Worm (Caenorhabditis elegans) whole organism, L1 larva: ENCODE data around the gene C24G6.8.

Experiments used
- C04F5.9 ChIP-seq: sonication (generic microtip); optimal IDR thresholded peaks from 2 replicates; lab custom pipeline; 2016; ENCODE audit warnings: missing genetic modification characterization, missing compliant biosample characterization
- C16A3.4 ChIP-seq: fragments of 150-350 bp; optimal IDR thresholded peaks from 2 replicates; lab custom pipeline; 2014; ENCODE audit warnings: missing biosample characterization, missing genetic modification characterization
- F16B12.6 ChIP-seq: fragments of 150-350 bp; optimal IDR thresholded peaks from 2 replicates; lab custom pipeline; 2014; ENCODE audit warnings: missing biosample characterization, missing genetic modification characterization
- Y116A8C.19 ChIP-seq: sonication (generic microtip); optimal IDR thresholded peaks from 2 replicates; lab custom pipeline; 2016; ENCODE audit warnings: missing compliant biosample characterization, missing genetic modification characterization, borderline replicate concordance
- alr-1 ChIP-seq: fragments of 200-800 bp; sonication (Bioruptor generic); optimal IDR thresholded peaks from 2 replicates; lab custom pipeline; 2018; ENCODE audit warnings: borderline replicate concordance, mild to moderate bottlenecking, missing genetic modification characterization, missing compliant biosample characterization
- aly-2 ChIP-seq: fragments of 150-350 bp; optimal IDR thresholded peaks from 2 replicates; lab custom pipeline; 2014; ENCODE audit warnings: missing biosample characterization, missing genetic modification characterization
- ceh-82 ChIP-seq, 3 experiments: fragments of 150-350 bp in 1 of 3; sonication (generic microtip) in 2 of 3; optimal IDR thresholded peaks; 2 replicates each; lab custom pipeline; 2014 to 2017; ENCODE audit warnings: missing biosample characterization in 3 of 3, missing genetic modification characterization in 3 of 3
- ceh-90 ChIP-seq: sonication (generic microtip); optimal IDR thresholded peaks from 2 replicates; lab custom pipeline; 2016; ENCODE audit warnings: missing genetic modification characterization, missing compliant biosample characterization
- egl-13 ChIP-seq: sonication (generic microtip); optimal IDR thresholded peaks from 2 replicates; lab custom pipeline; 2016; ENCODE audit warnings: missing genotype, missing genetic modification reagents, missing genetic modification characterization, missing compliant biosample characterization
- elt-2 ChIP-seq: sonication (generic microtip); optimal IDR thresholded peaks from 2 replicates; lab custom pipeline; 2016; ENCODE audit warnings: missing genetic modification characterization, mild to moderate bottlenecking, inconsistent platforms, missing compliant biosample characterization, missing genetic modification reagents
- fkh-10 ChIP-seq: sonication (generic microtip); optimal IDR thresholded peaks from 2 replicates; lab custom pipeline; 2017; ENCODE audit warnings: missing biosample characterization, missing genetic modification reagents, missing genetic modification characterization
- fkh-8 ChIP-seq: sonication (generic microtip); optimal IDR thresholded peaks from 2 replicates; lab custom pipeline; 2016; ENCODE audit warnings: mild to moderate bottlenecking, missing genetic modification characterization, missing compliant biosample characterization
- grh-1 ChIP-seq: fragments of 200-800 bp; sonication (Bioruptor generic); IDR thresholded peaks from 2 replicates; pipeline ENCODE4 v1.3.6; 2022; ENCODE audit warnings: missing genetic modification reagents, missing genetic modification characterization, missing compliant biosample characterization
- hpl-2 ChIP-seq: fragments of 150-350 bp; optimal IDR thresholded peaks from 2 replicates; lab custom pipeline; 2014; ENCODE audit warnings: missing biosample characterization, missing genetic modification reagents, missing genetic modification characterization
- isw-1 ChIP-seq: fragments of 200-800 bp; sonication (Bioruptor generic); IDR thresholded peaks from 2 replicates; pipeline ENCODE4 v1.3.6; 2022; ENCODE audit warnings: missing genetic modification characterization, missing compliant biosample characterization
- lin-14 ChIP-seq: fragments of 200-800 bp; sonication (Bioruptor generic); optimal IDR thresholded peaks from 2 replicates; lab custom pipeline; 2018; ENCODE audit warnings: mild to moderate bottlenecking, missing genetic modification characterization, moderate library complexity, missing compliant biosample characterization
- lin-15B ChIP-seq: fragments of 150-350 bp; sonication (generic microtip); optimal IDR thresholded peaks from 3 replicates; lab custom pipeline; 2014; ENCODE audit warnings: missing biosample characterization, missing genetic modification characterization
- lin-35 ChIP-seq, 2 experiments: fragments of 150-350 bp; optimal IDR thresholded peaks; 2 replicates each; lab custom pipeline; 2014; ENCODE audit warnings: missing biosample characterization in 2 of 2, missing genetic modification characterization in 2 of 2, missing genetic modification reagents in 2 of 2
- lir-3 ChIP-seq: sonication (generic microtip); optimal IDR thresholded peaks from 2 replicates; lab custom pipeline; 2016; ENCODE audit warnings: mild to moderate bottlenecking, missing genetic modification characterization, moderate library complexity, missing compliant biosample characterization; ENCODE audit not compliant: poor library complexity
- mdl-1 ChIP-seq, 2 experiments: fragments of 150-350 bp; optimal IDR thresholded peaks; 2 replicates each; lab custom pipeline; 2014 to 2017; ENCODE audit warnings: missing biosample characterization in 2 of 2, missing genetic modification characterization in 2 of 2, inconsistent platforms in 1 of 2
- nhr-12 ChIP-seq: sonication (generic microtip); optimal IDR thresholded peaks from 2 replicates; lab custom pipeline; 2017; ENCODE audit warnings: missing biosample characterization, missing genetic modification characterization
- nhr-19 ChIP-seq: fragments of 200-800 bp; sonication (Bioruptor generic); conservative IDR thresholded peaks from 2 replicates; pipeline ENCODE4 v1.3.6; 2022; ENCODE audit warnings: missing genetic modification characterization, missing compliant biosample characterization
- nhr-237 ChIP-seq: fragments of 150-350 bp; optimal IDR thresholded peaks from 2 replicates; lab custom pipeline; 2014; ENCODE audit warnings: missing biosample characterization, missing genetic modification characterization
- nhr-28 ChIP-seq: fragments of 150-350 bp; optimal IDR thresholded peaks from 2 replicates; lab custom pipeline; 2014; ENCODE audit warnings: missing biosample characterization, missing genetic modification characterization
- nhr-71 ChIP-seq: sonication (generic microtip); optimal IDR thresholded peaks from 2 replicates; lab custom pipeline; 2016; ENCODE audit warnings: mild to moderate bottlenecking, missing genetic modification characterization, moderate library complexity, missing compliant biosample characterization
- nhr-85 ChIP-seq: sonication (generic microtip); peaks from one replicate; lab custom pipeline; 2016; ENCODE audit warnings: missing genetic modification characterization, inconsistent platforms, missing compliant biosample characterization
- nhr-90 ChIP-seq: sonication (generic microtip); optimal IDR thresholded peaks from 2 replicates; lab custom pipeline; 2016; ENCODE audit warnings: mild to moderate bottlenecking, missing genetic modification characterization, missing compliant biosample characterization; ENCODE audit not compliant: poor library complexity
- pqm-1 ChIP-seq: sonication (generic microtip); optimal IDR thresholded peaks from 3 replicates; lab custom pipeline; 2017; ENCODE audit warnings: missing biosample characterization, missing genetic modification characterization
- snu-23 ChIP-seq: sonication (generic microtip); optimal IDR thresholded peaks from 2 replicates; lab custom pipeline; 2016; ENCODE audit warnings: missing genetic modification characterization, missing compliant biosample characterization
- sox-4 ChIP-seq: sonication (generic microtip); optimal IDR thresholded peaks from 2 replicates; lab custom pipeline; 2016; ENCODE audit warnings: missing genetic modification characterization, missing compliant biosample characterization
- sup-37 ChIP-seq: fragments of 200-800 bp; sonication (Bioruptor generic); optimal IDR thresholded peaks from 2 replicates; lab custom pipeline; 2018; ENCODE audit warnings: mild to moderate bottlenecking, missing genetic modification characterization, missing compliant biosample characterization
- swsn-7 ChIP-seq: sonication (generic microtip); optimal IDR thresholded peaks from 2 replicates; lab custom pipeline; 2016; ENCODE audit warnings: missing genetic modification characterization, missing compliant biosample characterization
- tlp-1 ChIP-seq: fragments of 150-350 bp; optimal IDR thresholded peaks from 2 replicates; lab custom pipeline; 2014; ENCODE audit warnings: missing biosample characterization, missing genetic modification characterization
- unc-130 ChIP-seq: fragments of 150-350 bp; optimal IDR thresholded peaks from 2 replicates; lab custom pipeline; 2017; ENCODE audit warnings: missing biosample characterization, missing genetic modification characterization, inconsistent platforms
- unc-30 ChIP-seq: sonication (generic microtip); optimal IDR thresholded peaks from 2 replicates; lab custom pipeline; 2017; ENCODE audit warnings: missing biosample characterization, missing genetic modification characterization
- zag-1 ChIP-seq: fragments of 150-350 bp; optimal IDR thresholded peaks from 2 replicates; lab custom pipeline; 2014; ENCODE audit warnings: missing biosample characterization, missing genetic modification characterization
- zip-4 ChIP-seq: fragments of 200-800 bp; sonication (Bioruptor generic); optimal IDR thresholded peaks from 2 replicates; lab custom pipeline; 2018; ENCODE audit warnings: mild to moderate bottlenecking, missing genetic modification characterization, moderate library complexity, missing compliant biosample characterization
- ztf-11 ChIP-seq, 2 experiments: sonication (generic microtip); optimal IDR thresholded peaks; 2 replicates each; lab custom pipeline; 2016 to 2017; ENCODE audit warnings: missing genetic modification characterization in 2 of 2, missing biosample characterization in 1 of 2, missing compliant biosample characterization in 1 of 2
- ztf-4 ChIP-seq: fragments of 150-350 bp; optimal IDR thresholded peaks from 2 replicates; lab custom pipeline; 2014; ENCODE audit warnings: missing biosample characterization, missing genetic modification characterization

C24G6.8 gene

DNA sequence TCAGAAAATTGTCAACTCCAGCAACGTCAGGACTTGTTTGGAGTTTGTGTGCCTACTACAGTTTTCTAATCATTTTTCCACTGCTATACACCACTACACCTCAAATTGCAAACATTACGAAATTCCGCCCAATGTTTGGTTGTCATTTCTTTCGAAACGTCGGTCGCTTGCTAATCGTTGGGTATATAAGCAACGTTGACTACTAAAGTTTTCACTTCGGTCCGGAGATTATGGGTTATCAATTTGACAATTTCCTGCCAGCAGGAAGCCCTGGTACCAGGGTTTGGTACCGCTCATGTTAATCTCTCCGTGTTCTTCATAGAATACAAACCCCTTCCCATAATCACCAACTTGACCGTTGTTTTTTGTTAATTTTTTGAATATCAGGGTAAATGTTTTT is 40.3 kb upstream of the C24G6.8 start (continued):
- TF ChIP-seq F16B12.6 (tag; lab: Kevin White, UChicago) (no peak), swsn-7 (tag; lab: Kevin White, UChicago) (peak; percentile 7), isw-1 (GFP tag; lab: Robert Waterston, UW) (no peak), elt-2 (peak; percentile 87), grh-1 (GFP tag; lab: Robert Waterston, UW) (no peak), ztf-11 (tag; optimal IDR thresholded peaks at IDR 0.05; lab: Kevin White, UChicago) (no peak), sox-4 (tag; lab: Kevin White, UChicago) (no peak), snu-23 (no peak), aly-2 (tag; lab: Kevin White, UChicago) (no peak), nhr-90 (tag; lab: Kevin White, UChicago) (peak; percentile 55), nhr-19 (GFP tag; lab: Robert Waterston, UW) (no peak), ceh-82 (tag; optimal IDR thresholded peaks at IDR 0.05; lab: Kevin White, UChicago) (peak in 1 of 3 experiments; percentile 39), ceh-90 (tag; lab: Kevin White, UChicago) (no peak), pqm-1 (tag; lab: Kevin White, UChicago) (peak; percentile 63), C04F5.9 (tag; lab: Kevin White, UChicago) (no peak), nhr-28 (tag; lab: Kevin White, UChicago) (no peak), mdl-1 (tag; optimal IDR thresholded peaks at IDR 0.05; lab: Kevin White, UChicago) (peak in 1 of 2 experiments; percentile 30), zag-1 (tag; lab: Kevin White, UChicago) (no peak), lin-35 (GFP tag; optimal IDR thresholded peaks at IDR 0.05; lab: Kevin White, UChicago) (peak in 1 of 2 experiments; percentile 67), ztf-4 (tag; lab: Kevin White, UChicago) (no peak), sup-37 (GFP tag; lab: Kevin White, UChicago) (no peak), zip-4 (GFP tag; lab: Kevin White, UChicago) (peak; percentile 49)
- TF ChIP-seq, all 84 proteins: peak for 23

- TF ChIP-seq mdl-1 (tag; optimal IDR thresholded peaks at IDR 0.05; lab: Kevin White, UChicago) = no peak
- TF ChIP-seq unc-130 (tag; lab: Kevin White, UChicago) = no peak
- TF ChIP-seq Y116A8C.19 (tag; lab: Kevin White, UChicago) = no peak
- TF ChIP-seq nhr-237 (tag; lab: Kevin White, UChicago) = no peak
- peak; percentile 60 for TF ChIP-seq lin-14 (GFP tag; lab: Kevin White, UChicago)
- TF ChIP-seq fkh-10 (GFP tag; lab: Kevin White, UChicago) = peak; percentile 90
- TF ChIP-seq lir-3 (tag; lab: Kevin White, UChicago) = no peak
- TF ChIP-seq C16A3.4 (tag; lab: Kevin White, UChicago) = no peak
- no peak for TF ChIP-seq tlp-1 (tag; lab: Kevin White, UChicago)
- no peak for TF ChIP-seq pqm-1 (tag; lab: Kevin White, UChicago)
- TF ChIP-seq hpl-2 (GFP tag; lab: Kevin White, UChicago) = no peak
- peak; percentile 19 for TF ChIP-seq egl-13
- TF ChIP-seq nhr-85 (tag; lab: Kevin White, UChicago) = no peak
- no peak for TF ChIP-seq alr-1 (tag; lab: Kevin White, UChicago)
- peak; percentile 29 for TF ChIP-seq fkh-8 (tag; lab: Kevin White, UChicago)
- TF ChIP-seq nhr-71 = peak; percentile 8
- no peak for TF ChIP-seq nhr-12 (tag; lab: Kevin White, UChicago)
- TF ChIP-seq sup-37 (GFP tag; lab: Kevin White, UChicago) = no peak
- no peak for TF ChIP-seq zip-4 (GFP tag; lab: Kevin White, UChicago)
- no peak for TF ChIP-seq zag-1 (tag; lab: Kevin White, UChicago)
- TF ChIP-seq swsn-7 (tag; lab: Kevin White, UChicago) = no peak
- no peak for TF ChIP-seq nhr-19 (GFP tag; lab: Robert Waterston, UW)
- no peak for TF ChIP-seq lin-15B (tag; lab: Kevin White, UChicago)
- TF ChIP-seq unc-30 (tag; lab: Kevin White, UChicago) = no peak
- no peak for TF ChIP-seq isw-1 (GFP tag; lab: Robert Waterston, UW)
Measured at ce11 chrV:5571691-5572090, 36.0 kb upstream of the C24G6.8 start.
